Worm (Caenorhabditis elegans): ENCODE results near the gene B0336.7.
A peak's percentile ranks its signal among the peaks of the same experiment; 100 is the strongest.

The B0336.7 gene

ce11 chrIII:5721888-5722287 lies 24.7 kb upstream of the B0336.7 start (continued):
- TF ChIP-seq nhr-10 (tag; optimal IDR thresholded peaks at IDR 0.05) = no peak
- TF ChIP-seq T26A8.4 (GFP tag; IDR thresholded peaks at IDR 0.05) = peak; percentile 66
- TF ChIP-seq zag-1 (tag; optimal IDR thresholded peaks at IDR 0.05) = no peak
- TF ChIP-seq snpc-4 (tag; optimal IDR thresholded peaks at IDR 0.05) = no peak
- no peak for TF ChIP-seq nhr-25 (tag; optimal IDR thresholded peaks at IDR 0.05; ENCODE audit: borderline replicate concordance, insufficient read depth)
- TF ChIP-seq R02D3.7 (tag; optimal IDR thresholded peaks at IDR 0.05) = no peak
- peak; percentile 55 for TF ChIP-seq ztf-7 (tag; optimal IDR thresholded peaks at IDR 0.05)
- peak; percentile 7 for TF ChIP-seq F10B5.3 (tag; optimal IDR thresholded peaks at IDR 0.05)
- TF ChIP-seq madf-5 (GFP tag; IDR thresholded peaks at IDR 0.05) = no peak
- peak; percentile 48 for TF ChIP-seq nhr-77 (tag; optimal IDR thresholded peaks at IDR 0.05)
- TF ChIP-seq zip-11 (GFP tag; IDR thresholded peaks at IDR 0.05) = no peak
- no peak for TF ChIP-seq F44E2.7 (GFP tag; IDR thresholded peaks at IDR 0.05)
- TF ChIP-seq D1046.2 (GFP tag; IDR thresholded peaks at IDR 0.05) = no peak
- peak; percentile 28 for TF ChIP-seq hlh-30 (tag; optimal IDR thresholded peaks at IDR 0.05; ENCODE audit: insufficient read depth)
- TF ChIP-seq egl-27 (tag; optimal IDR thresholded peaks at IDR 0.05) = no peak
- no peak for TF ChIP-seq jun-1 (tag; optimal IDR thresholded peaks at IDR 0.05)
- TF ChIP-seq dmd-6 (GFP tag; IDR thresholded peaks at IDR 0.05) = peak; percentile 86
- TF ChIP-seq daf-19 (GFP tag; conservative IDR thresholded peaks at IDR 0.05) = no peak
- no peak for TF ChIP-seq daf-8 (GFP tag; IDR thresholded peaks at IDR 0.05)
- TF ChIP-seq daf-16 (GFP tag; optimal IDR thresholded peaks at IDR 0.05) = peak in 1 of 2 experiments; percentile 36
- TF ChIP-seq daf-16 (tag; optimal IDR thresholded peaks at IDR 0.05) = peak; percentile 49

ce11 chrIII:5721488-5721887 lies 24.3 kb upstream of the B0336.7 start:
- TF ChIP-seq jun-1 (tag; optimal IDR thresholded peaks at IDR 0.05) = no peak
- TF ChIP-seq unc-62 (GFP tag; optimal IDR thresholded peaks at IDR 0.05 in 1 of 2) = peak in 1 of 2 experiments; percentile 50
- TF ChIP-seq unc-62 (tag; optimal IDR thresholded peaks at IDR 0.05) = no peak
- TF ChIP-seq tag-97 (GFP tag; IDR thresholded peaks at IDR 0.05) = no peak
- no peak for TF ChIP-seq hif-1 (tag; optimal IDR thresholded peaks at IDR 0.05)
- TF ChIP-seq lin-29 (GFP tag; IDR thresholded peaks at IDR 0.05) = no peak
- TF ChIP-seq arid-1 (GFP tag; conservative IDR thresholded peaks at IDR 0.05) = no peak
- TF ChIP-seq dmd-6 (GFP tag; IDR thresholded peaks at IDR 0.05) = no peak

DNA sequence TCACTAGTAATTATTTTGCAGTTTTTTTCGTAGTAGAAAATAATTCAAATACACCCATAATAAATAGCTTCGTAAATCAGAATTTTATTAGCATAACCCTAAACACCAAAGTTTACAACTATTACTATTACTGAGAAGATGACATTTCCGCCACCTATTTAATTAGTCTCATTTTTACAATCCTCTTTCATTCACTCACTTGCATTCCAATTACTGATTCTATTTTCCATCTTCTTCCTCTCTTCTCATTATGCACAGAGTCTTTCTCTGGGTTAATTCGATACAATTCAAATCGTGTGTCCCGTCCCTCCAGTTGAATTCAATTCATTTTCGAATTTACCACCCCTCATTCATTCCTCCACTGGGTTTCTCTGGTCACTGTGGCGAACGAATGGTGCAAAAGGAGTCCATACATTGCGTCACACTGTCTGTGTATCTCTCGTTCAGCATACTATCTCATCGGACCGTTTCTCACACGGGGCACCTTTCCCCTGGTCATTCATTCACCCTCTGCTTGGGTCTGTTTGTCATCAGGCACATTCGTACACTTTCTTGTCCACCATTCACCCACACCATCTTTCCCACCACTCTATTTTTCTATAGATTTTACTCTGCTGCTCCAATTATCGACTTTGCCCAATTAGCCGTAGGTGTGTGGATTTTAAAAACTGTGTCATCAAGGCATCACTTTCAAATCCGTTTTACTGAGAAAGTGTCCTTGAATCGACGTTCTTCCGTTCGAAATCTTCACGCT lies 23.3 kb upstream of the B0336.7 start:
- TF ChIP-seq mes-2 (tag; optimal IDR thresholded peaks at IDR 0.05; ENCODE audit: poor library complexity, severe bottlenecking) (no peak), ZK337.2 (GFP tag; IDR thresholded peaks at IDR 0.05) (no peak), unc-62 (GFP tag; optimal IDR thresholded peaks at IDR 0.05 in 1 of 2) (peak in 1 of 2 experiments; percentile 65), unc-62 (tag; optimal IDR thresholded peaks at IDR 0.05) (no peak)

- TF ChIP-seq ctbp-1 (GFP tag; IDR thresholded peaks at IDR 0.05) (no peak), Y48G9A.11 (GFP tag; IDR thresholded peaks at IDR 0.05) (peak; percentile 50; the same call in 1 of the 2 replicates), ZK546.5 (tag; optimal IDR thresholded peaks at IDR 0.05) (no peak), F49E8.2 (tag; optimal IDR thresholded peaks at IDR 0.05; ENCODE audit: borderline replicate concordance) (peak; percentile 62), lin-1 (GFP tag; IDR thresholded peaks at IDR 0.05) (no peak), lin-38 (GFP tag; IDR thresholded peaks at IDR 0.05) (peak; percentile 58), dpl-1 (GFP tag; optimal IDR thresholded peaks at IDR 0.05) (peak; percentile 18), mes-2 (tag; optimal IDR thresholded peaks at IDR 0.05; ENCODE audit: poor library complexity, severe bottlenecking) (peak; percentile 35), nhr-237 (tag; optimal IDR thresholded peaks at IDR 0.05) (no peak)
Measured at ce11 chrIII:5719832-5720194, 22.6 kb upstream of the B0336.7 start.

All from whole organism, L4 larva.